Fruit fly (Drosophila melanogaster) whole organism, wandering third instar larva: ENCODE measurements around the gene CG4020.

ENCODE experiments used
- Abd-B ChIP-seq: fragments of >200 bp; optimal IDR thresholded peaks from 2 replicates; lab custom pipeline; 2017; ENCODE audit warnings: missing biosample characterization, missing genetic modification characterization
- CG9705 ChIP-seq: fragments of 200-800 bp; sonication (Bioruptor generic); optimal IDR thresholded peaks from 2 replicates; lab custom pipeline; 2018; ENCODE audit warnings: missing biosample characterization, mild to moderate bottlenecking, missing genetic modification characterization
- Hr78 ChIP-seq: fragments of >200 bp; optimal IDR thresholded peaks from 2 replicates; lab custom pipeline; 2017; ENCODE audit warnings: missing biosample characterization, missing genetic modification characterization
- Myc ChIP-seq: fragments of >200 bp; optimal IDR thresholded peaks from 2 replicates; lab custom pipeline; 2017
- pan ChIP-seq: fragments of >200 bp; optimal IDR thresholded peaks from 2 replicates; lab custom pipeline; 2017

dm6 chrX:5905446-5905845 is at the start of gene CG4020:
- TF ChIP-seq Abd-B (GFP tag; lab: Kevin White, UChicago), result no peak
- no peak for TF ChIP-seq pan
- no peak for TF ChIP-seq Hr78 (GFP tag; lab: Kevin White, UChicago)
- TF ChIP-seq CG9705 (GFP tag; lab: Kevin White, UChicago), result no peak
- TF ChIP-seq Myc (lab: Kevin White, UChicago), result no peak
